Worm (Caenorhabditis elegans): ENCODE results near the gene rpl-16.

Gene rpl-16

DNA sequence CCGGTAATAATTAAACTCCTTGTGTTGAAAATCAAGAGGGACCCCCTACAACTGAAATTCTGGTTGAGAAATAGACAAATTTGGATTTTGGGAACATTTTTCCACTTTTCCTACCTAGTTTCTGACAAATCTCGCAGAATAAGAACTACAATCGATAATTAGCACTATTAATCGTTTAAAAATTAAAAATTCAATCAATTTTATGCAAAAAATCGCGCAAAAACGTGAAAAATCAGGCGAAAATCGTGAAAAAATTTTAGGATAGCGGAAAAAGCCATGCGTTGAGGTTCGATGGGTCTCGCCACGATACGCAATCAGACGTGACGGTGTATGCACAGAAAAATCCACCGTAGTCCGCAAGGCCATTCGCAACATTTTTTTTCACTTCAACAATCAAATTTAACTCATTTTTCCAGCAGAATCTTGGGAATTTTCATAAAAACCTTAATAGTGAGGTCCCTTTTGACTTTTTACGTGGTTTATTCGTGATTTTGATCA lies 1.7 kb upstream of the rpl-16 start, which contains the start of gene lias-1 (continued):
- TF ChIP-seq elt-3 (tag; optimal IDR thresholded peaks at IDR 0.05) (peak in 3 of 6 experiments; percentile 36 to 83 (median 82)), unc-62 (GFP tag; optimal IDR thresholded peaks at IDR 0.05) (no peak), efl-1 (optimal IDR thresholded peaks at IDR 0.05) (peak; percentile 86 to 90), efl-1 (GFP tag; optimal IDR thresholded peaks at IDR 0.05 in 1 of 2) (peak; percentile 82 to 98), nhr-85 (tag) (peak; percentile 75), fkh-10 (GFP tag; optimal IDR thresholded peaks at IDR 0.05) (peak; percentile 66), hlh-17 (GFP tag; optimal IDR thresholded peaks at IDR 0.05; ENCODE audit: borderline replicate concordance) (no peak), mef-2 (tag; optimal IDR thresholded peaks at IDR 0.05) (no peak), egl-13 (tag; optimal IDR thresholded peaks at IDR 0.05) (peak; percentile 43)

DNA sequence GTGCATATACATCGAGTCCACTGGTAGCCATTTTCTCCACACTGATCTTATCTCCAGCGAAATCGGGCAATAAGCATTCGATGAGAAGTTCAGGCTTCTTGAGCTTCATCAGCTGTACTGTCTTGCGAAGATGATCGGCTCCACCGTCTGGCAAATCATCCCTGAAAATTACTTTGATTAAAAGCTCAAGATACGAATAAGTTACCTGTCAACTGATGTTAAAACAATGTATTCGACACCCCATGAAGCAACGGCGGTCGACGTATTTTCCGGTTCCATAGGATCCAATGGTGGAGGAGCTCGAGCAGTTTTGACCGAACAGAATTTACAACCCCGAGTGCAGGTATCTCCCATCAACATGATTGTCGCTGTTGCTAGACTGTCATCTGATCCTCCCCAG lies 835 bp upstream of the rpl-16 start:
- TF ChIP-seq ceh-82 (tag; optimal IDR thresholded peaks at IDR 0.05) (no peak), efl-1 (optimal IDR thresholded peaks at IDR 0.05) (no peak), efl-1 (GFP tag; optimal IDR thresholded peaks at IDR 0.05 in 1 of 2) (peak in 1 of 2 experiments; percentile 75), alr-1 (tag; optimal IDR thresholded peaks at IDR 0.05; ENCODE audit: borderline replicate concordance) (no peak), C04F5.9 (tag; optimal IDR thresholded peaks at IDR 0.05) (no peak), fkh-10 (GFP tag; optimal IDR thresholded peaks at IDR 0.05) (no peak), ztf-11 (tag; optimal IDR thresholded peaks at IDR 0.05) (no peak)

- TF ChIP-seq efl-1 (optimal IDR thresholded peaks at IDR 0.05) (no peak), efl-1 (GFP tag; optimal IDR thresholded peaks at IDR 0.05 in 1 of 2) (peak in 1 of 2 experiments; percentile 3), lsy-2 (tag; optimal IDR thresholded peaks at IDR 0.05) (peak in 1 of 2 experiments; percentile 38), tbx-2 (tag; optimal IDR thresholded peaks at IDR 0.05) (no peak)
Observed at ce11 chrIII:3502215-3502838, 1.1 kb downstream of the rpl-16 start, which contains the start of gene M01F1.8. M01F1.8 (minus strand) TSS chrIII:3502549.

- TF ChIP-seq fkh-10 (GFP tag; optimal IDR thresholded peaks at IDR 0.05) (no peak), unc-130 (tag; optimal IDR thresholded peaks at IDR 0.05) (no peak), mef-2 (tag; optimal IDR thresholded peaks at IDR 0.05) (no peak), nhr-237 (tag; optimal IDR thresholded peaks at IDR 0.05) (no peak), nhr-71 (tag; optimal IDR thresholded peaks at IDR 0.05) (peak; percentile 33), alr-1 (tag; optimal IDR thresholded peaks at IDR 0.05; ENCODE audit: borderline replicate concordance) (no peak), lin-39 (tag; optimal IDR thresholded peaks at IDR 0.05) (no peak), pqm-1 (tag; optimal IDR thresholded peaks at IDR 0.05) (no peak), unc-86 (tag; optimal IDR thresholded peaks at IDR 0.05) (peak; percentile 31), sox-4 (tag; optimal IDR thresholded peaks at IDR 0.05) (no peak), nhr-28 (tag; optimal IDR thresholded peaks at IDR 0.05) (no peak), fkh-8 (tag; optimal IDR thresholded peaks at IDR 0.05) (peak; percentile 23), tlp-1 (tag; optimal IDR thresholded peaks at IDR 0.05) (no peak), ceh-63 (GFP tag; optimal IDR thresholded peaks at IDR 0.05) (peak; percentile 20), sup-37 (GFP tag; optimal IDR thresholded peaks at IDR 0.05) (no peak), nhr-77 (tag; optimal IDR thresholded peaks at IDR 0.05) (no peak), ceh-8 (GFP tag; optimal IDR thresholded peaks at IDR 0.05) (no peak), fkh-4 (tag; optimal IDR thresholded peaks at IDR 0.05; ENCODE audit: borderline replicate concordance) (no peak), rnt-1 (tag; optimal IDR thresholded peaks at IDR 0.05) (peak; percentile 60), hlh-17 (GFP tag; optimal IDR thresholded peaks at IDR 0.05; ENCODE audit: borderline replicate concordance) (no peak), irx-1 (tag; optimal IDR thresholded peaks at IDR 0.05) (no peak), ama-1 (optimal IDR thresholded peaks at IDR 0.05) (no peak), blmp-1 (tag; optimal IDR thresholded peaks at IDR 0.05) (no peak), nhr-19 (GFP tag; conservative IDR thresholded peaks at IDR 0.05) (peak; percentile 40; the same call in 1 of the 2 replicates), lir-3 (tag; optimal IDR thresholded peaks at IDR 0.05; ENCODE audit: poor library complexity) (no peak), ztf-4 (tag; optimal IDR thresholded peaks at IDR 0.05) (no peak), C34B4.2 (tag; optimal IDR thresholded peaks at IDR 0.05) (no peak), C16A3.4 (tag; optimal IDR thresholded peaks at IDR 0.05) (no peak), grh-1 (GFP tag; IDR thresholded peaks at IDR 0.05) (no peak), hpl-2 (GFP tag; optimal IDR thresholded peaks at IDR 0.05) (no peak), isw-1 (GFP tag; IDR thresholded peaks at IDR 0.05) (peak; percentile 31), mdl-1 (tag; optimal IDR thresholded peaks at IDR 0.05) (no peak), aha-1 (tag; optimal IDR thresholded peaks at IDR 0.05) (no peak), aly-2 (tag; optimal IDR thresholded peaks at IDR 0.05) (no peak), ceh-82 (tag; optimal IDR thresholded peaks at IDR 0.05) (peak in 2 of 3 experiments; percentile 5 to 18)
Observed at ce11 chrIII:3499850-3500249, 3.6 kb downstream of the rpl-16 start.
